Worm (Caenorhabditis elegans) whole organism, mixed stage, embryonic: Measurements from ENCODE around the gene Y54G2A.48.

Experiments
- M03D4.4 ChIP-seq: sonication (generic microtip); optimal IDR thresholded peaks from 2 replicates; lab custom pipeline; 2017; ENCODE audit warnings: mild to moderate bottlenecking, missing genetic modification characterization, missing compliant biosample characterization
- bed-3 ChIP-seq: fragments of 200-800 bp; sonication (Bioruptor generic); optimal IDR thresholded peaks from 3 replicates; lab custom pipeline; 2018; ENCODE audit warnings: mild to moderate bottlenecking, missing genetic modification characterization, moderate library complexity, missing compliant biosample characterization
- blmp-1 ChIP-seq: fragments of 150-350 bp; optimal IDR thresholded peaks from 2 replicates; lab custom pipeline; 2014; ENCODE audit warnings: missing biosample characterization, missing genetic modification characterization
- ceh-39 ChIP-seq: fragments of 150-350 bp; optimal IDR thresholded peaks from 2 replicates; lab custom pipeline; 2014; ENCODE audit warnings: missing biosample characterization, missing genetic modification characterization
- ceh-43 ChIP-seq: fragments of 200-800 bp; sonication (Bioruptor generic); optimal IDR thresholded peaks from 2 replicates; lab custom pipeline; 2018; ENCODE audit warnings: mild to moderate bottlenecking, missing genetic modification characterization, moderate library complexity, missing compliant biosample characterization
- ceh-83 ChIP-seq: fragments of 200-800 bp; sonication (Bioruptor generic); optimal IDR thresholded peaks from 2 replicates; lab custom pipeline; 2018; ENCODE audit warnings: mild to moderate bottlenecking, missing genetic modification characterization, missing compliant biosample characterization
- ces-1 ChIP-seq: fragments of 150-350 bp; optimal IDR thresholded peaks from 2 replicates; lab custom pipeline; 2014; ENCODE audit warnings: missing biosample characterization, missing genetic modification reagents, missing genetic modification characterization
- cnd-1 ChIP-seq: fragments of 200-800 bp; sonication (Bioruptor generic); optimal IDR thresholded peaks from 2 replicates; lab custom pipeline; 2018; ENCODE audit warnings: mild to moderate bottlenecking, missing genetic modification characterization, missing compliant biosample characterization
- drap-1 ChIP-seq: fragments of 200-800 bp; sonication (Bioruptor generic); optimal IDR thresholded peaks from 3 replicates; lab custom pipeline; 2018; ENCODE audit warnings: mild to moderate bottlenecking, missing genetic modification characterization, missing compliant biosample characterization
- elt-1 ChIP-seq: sonication (generic microtip); optimal IDR thresholded peaks from 2 replicates; lab custom pipeline; 2017; ENCODE audit warnings: missing genetic modification characterization, mild to moderate bottlenecking, missing compliant biosample characterization, antibody characterized with exemption, moderate library complexity, borderline replicate concordance; ENCODE audit not compliant: insufficient read depth
- elt-3 ChIP-seq: fragments of 150-350 bp; optimal IDR thresholded peaks from 2 replicates; lab custom pipeline; 2014; ENCODE audit warnings: missing biosample characterization, missing genetic modification characterization
- flh-1 ChIP-seq: fragments of 200-800 bp; sonication (Bioruptor generic); optimal IDR thresholded peaks from 2 replicates; lab custom pipeline; 2018; ENCODE audit warnings: mild to moderate bottlenecking, missing genetic modification characterization, moderate library complexity, missing compliant biosample characterization
- ham-2 ChIP-seq: fragments of 200-800 bp; sonication (Bioruptor generic); optimal IDR thresholded peaks from 2 replicates; lab custom pipeline; 2018; ENCODE audit warnings: mild to moderate bottlenecking, missing genetic modification characterization, missing compliant biosample characterization
- hlh-1 ChIP-seq: fragments of 150-350 bp; optimal IDR thresholded peaks from 2 replicates; lab custom pipeline; 2014; ENCODE audit warnings: missing biosample characterization, missing genetic modification reagents, missing genetic modification characterization
- lin-13 ChIP-seq: fragments of 150-350 bp; optimal IDR thresholded peaks from 2 replicates; lab custom pipeline; 2014; ENCODE audit warnings: missing biosample characterization, missing genetic modification characterization
- lin-32 ChIP-seq: fragments of 200-800 bp; sonication (Bioruptor generic); optimal IDR thresholded peaks from 2 replicates; lab custom pipeline; 2018; ENCODE audit warnings: mild to moderate bottlenecking, missing genetic modification characterization, missing compliant biosample characterization
- lsy-2 ChIP-seq: fragments of 150-350 bp; optimal IDR thresholded peaks from 2 replicates; lab custom pipeline; 2014; ENCODE audit warnings: missing biosample characterization, missing genetic modification characterization
- mab-5 ChIP-seq: fragments of 150-350 bp; optimal IDR thresholded peaks from 2 replicates; lab custom pipeline; 2014; ENCODE audit warnings: missing biosample characterization, missing genetic modification characterization
- mep-1 ChIP-seq: fragments of 150-350 bp; optimal IDR thresholded peaks from 2 replicates; lab custom pipeline; 2017; ENCODE audit warnings: missing biosample characterization, missing genetic modification reagents, missing genetic modification characterization, inconsistent platforms
- mls-2 ChIP-seq: sonication (generic microtip); optimal IDR thresholded peaks from 2 replicates; lab custom pipeline; 2016; ENCODE audit warnings: mild to moderate bottlenecking, missing genetic modification characterization, moderate library complexity, missing compliant biosample characterization
- nhr-2 ChIP-seq: fragments of 150-350 bp; optimal IDR thresholded peaks from 2 replicates; lab custom pipeline; 2014; ENCODE audit warnings: missing biosample characterization, missing genetic modification characterization
- nhr-237 ChIP-seq: fragments of 150-350 bp; optimal IDR thresholded peaks from 2 replicates; lab custom pipeline; 2014; ENCODE audit warnings: missing biosample characterization, missing genetic modification characterization
- nhr-76 ChIP-seq: sonication (generic microtip); optimal IDR thresholded peaks from 2 replicates; lab custom pipeline; 2017; ENCODE audit warnings: missing biosample characterization, missing genetic modification characterization
- pha-4 ChIP-seq: fragments of 150-350 bp; optimal IDR thresholded peaks from 2 replicates; lab custom pipeline; 2018; ENCODE audit warnings: missing biosample characterization, missing genetic modification reagents, missing genetic modification characterization
- sem-2 ChIP-seq: fragments of 200-800 bp; sonication (Bioruptor generic); optimal IDR thresholded peaks from 2 replicates; lab custom pipeline; 2018; ENCODE audit warnings: mild to moderate bottlenecking, missing genetic modification characterization, missing compliant biosample characterization
- snpc-4 ChIP-seq: fragments of 150-350 bp; optimal IDR thresholded peaks from 2 replicates; lab custom pipeline; 2014; ENCODE audit warnings: missing biosample characterization, missing genetic modification characterization
- tbx-8 ChIP-seq: fragments of 200-800 bp; sonication (Bioruptor generic); optimal IDR thresholded peaks from 2 replicates; lab custom pipeline; 2018; ENCODE audit warnings: mild to moderate bottlenecking, missing genetic modification characterization, moderate library complexity, missing compliant biosample characterization
- unc-120 ChIP-seq: sonication (generic microtip); optimal IDR thresholded peaks from 2 replicates; lab custom pipeline; 2017; ENCODE audit warnings: missing genetic modification characterization, missing compliant biosample characterization; ENCODE audit not compliant: poor library complexity, severe bottlenecking
- unc-39 ChIP-seq: fragments of 150-350 bp; optimal IDR thresholded peaks from 2 replicates; lab custom pipeline; 2014; ENCODE audit warnings: missing biosample characterization, missing genetic modification characterization
- unc-62 ChIP-seq: fragments of 150-350 bp; optimal IDR thresholded peaks from 2 replicates; lab custom pipeline; 2014; ENCODE audit warnings: missing biosample characterization, missing genetic modification reagents, missing genetic modification characterization

The Y54G2A.48 gene

ce11 chrIV:2851625-2852024 is 19.1 kb upstream of the Y54G2A.48 start:
- TF ChIP-seq sem-2 (GFP tag; lab: Kevin White, UChicago) (no peak), drap-1 (GFP tag; lab: Kevin White, UChicago) (no peak), pha-4 (no peak), snpc-4 (no peak), tbx-8 (GFP tag; lab: Kevin White, UChicago) (no peak), unc-39 (tag; lab: Kevin White, UChicago) (no peak), ces-1 (GFP tag; lab: Kevin White, UChicago) (no peak), nhr-237 (tag; lab: Kevin White, UChicago) (no peak), M03D4.4 (tag; lab: Kevin White, UChicago) (no peak), nhr-76 (tag; lab: Kevin White, UChicago) (no peak), mep-1 (tag; lab: Kevin White, UChicago) (no peak), hlh-1 (tag; lab: Kevin White, UChicago) (no peak), nhr-2 (no peak), cnd-1 (tag; lab: Kevin White, UChicago) (no peak), blmp-1 (tag; lab: Kevin White, UChicago) (no peak), ceh-83 (GFP tag; lab: Kevin White, UChicago) (no peak), unc-120 (tag; lab: Kevin White, UChicago) (no peak)
- TF ChIP-seq, all 35 proteins: peak for 0

ce11 chrIV:2850586-2850985 is 18.1 kb upstream of the Y54G2A.48 start, which contains the start of gene clec-85:
Gene clec-85 (plus strand): TSS chrIV:2850886.
- TF ChIP-seq sem-2 (GFP tag; lab: Kevin White, UChicago) (no peak), ham-2 (no peak), snpc-4 (no peak), ces-1 (GFP tag; lab: Kevin White, UChicago) (no peak)

ce11 chrIV:2849269-2849668 is 16.8 kb upstream of the Y54G2A.48 start:
- TF ChIP-seq pha-4 (no peak), unc-62 (GFP tag; lab: Kevin White, UChicago) (no peak), lin-13 (no peak), ham-2 (no peak)

- TF ChIP-seq lsy-2 (no peak), pha-4 (peak; percentile 33)
Measured at ce11 chrIV:2846264-2846663, 13.8 kb upstream of the Y54G2A.48 start, which contains the start of gene Y54G2A.40. Gene Y54G2A.40 (plus strand): TSS chrIV:2846476.

ce11 chrIV:2843882-2844281 is 11.4 kb upstream of the Y54G2A.48 start, which contains the start of gene Y54G2A.15:
Gene Y54G2A.15 (minus strand): TSS chrIV:2843982.
- TF ChIP-seq nhr-2 = no peak
- no peak for TF ChIP-seq ceh-43
- TF ChIP-seq unc-62 (GFP tag; lab: Kevin White, UChicago) = no peak
- TF ChIP-seq ceh-83 (GFP tag; lab: Kevin White, UChicago) = no peak
- no peak for TF ChIP-seq ham-2
- no peak for TF ChIP-seq bed-3 (GFP tag; lab: Kevin White, UChicago)
- no peak for TF ChIP-seq mls-2 (tag; lab: Kevin White, UChicago)
- no peak for TF ChIP-seq ceh-39 (tag; lab: Kevin White, UChicago)
- TF ChIP-seq mep-1 (tag; lab: Kevin White, UChicago) = no peak
- TF ChIP-seq lsy-2 = no peak
- TF ChIP-seq mab-5 (tag; lab: Kevin White, UChicago) = no peak
- TF ChIP-seq ces-1 (GFP tag; lab: Kevin White, UChicago) = no peak
- no peak for TF ChIP-seq unc-120 (tag; lab: Kevin White, UChicago)
- TF ChIP-seq drap-1 (GFP tag; lab: Kevin White, UChicago) = no peak
- TF ChIP-seq elt-1 (tag; lab: Kevin White, UChicago) = no peak
- no peak for TF ChIP-seq pha-4
- no peak for TF ChIP-seq sem-2 (GFP tag; lab: Kevin White, UChicago)
- no peak for TF ChIP-seq unc-39 (tag; lab: Kevin White, UChicago)
- no peak for TF ChIP-seq cnd-1 (tag; lab: Kevin White, UChicago)
- no peak for TF ChIP-seq lin-32 (GFP tag; lab: Kevin White, UChicago)

ce11 chrIV:2842162-2842561 is 9.7 kb upstream of the Y54G2A.48 start, which contains the start of gene clec-84:
Gene clec-84 (plus strand): TSS chrIV:2842462.
- TF ChIP-seq elt-3 (tag; lab: Kevin White, UChicago) (no peak), hlh-1 (tag; lab: Kevin White, UChicago) (no peak), flh-1 (GFP tag; lab: Kevin White, UChicago) (no peak)
